Worm (Caenorhabditis elegans) whole organism, L1 larva: Measurements from ENCODE around the gene srt-39.
A peak's percentile ranks its signal among the peaks of the same experiment; 100 is the strongest.

Source experiments
- C04F5.9 ChIP-seq: sonication (generic microtip); optimal IDR thresholded peaks from 2 replicates; lab custom pipeline; 2016; ENCODE audit warnings: missing genetic modification characterization, missing compliant biosample characterization
- C16A3.4 ChIP-seq: fragments of 150-350 bp; optimal IDR thresholded peaks from 2 replicates; lab custom pipeline; 2014; ENCODE audit warnings: missing biosample characterization, missing genetic modification characterization
- Y116A8C.19 ChIP-seq: sonication (generic microtip); optimal IDR thresholded peaks from 2 replicates; lab custom pipeline; 2016; ENCODE audit warnings: missing compliant biosample characterization, missing genetic modification characterization, borderline replicate concordance
- aha-1 ChIP-seq: fragments of 150-350 bp; optimal IDR thresholded peaks from 2 replicates; lab custom pipeline; 2014; ENCODE audit warnings: missing biosample characterization, missing genetic modification characterization
- alr-1 ChIP-seq: fragments of 200-800 bp; sonication (Bioruptor generic); optimal IDR thresholded peaks from 2 replicates; lab custom pipeline; 2018; ENCODE audit warnings: borderline replicate concordance, mild to moderate bottlenecking, missing genetic modification characterization, missing compliant biosample characterization
- aly-2 ChIP-seq: fragments of 150-350 bp; optimal IDR thresholded peaks from 2 replicates; lab custom pipeline; 2014; ENCODE audit warnings: missing biosample characterization, missing genetic modification characterization
- ama-1 ChIP-seq: fragments of 150-350 bp; optimal IDR thresholded peaks from 2 replicates; lab custom pipeline; 2014
- blmp-1 ChIP-seq: fragments of 150-350 bp; optimal IDR thresholded peaks from 2 replicates; lab custom pipeline; 2014; ENCODE audit warnings: missing biosample characterization, missing genetic modification characterization
- ceh-63 ChIP-seq: fragments of 200-800 bp; sonication (Bioruptor generic); optimal IDR thresholded peaks from 2 replicates; lab custom pipeline; 2018; ENCODE audit warnings: mild to moderate bottlenecking, missing genetic modification characterization, missing compliant biosample characterization
- ces-1 ChIP-seq: fragments of 150-350 bp; optimal IDR thresholded peaks from 2 replicates; lab custom pipeline; 2014; ENCODE audit warnings: missing biosample characterization, missing genetic modification reagents, missing genetic modification characterization
- dpl-1 ChIP-seq, 3 experiments: fragments of 150-350 bp in 2 of 3; sonication (generic microtip) in 1 of 3; optimal IDR thresholded peaks; 2 replicates each; lab custom pipeline; 2014 to 2017; ENCODE audit warnings: missing biosample characterization in 3 of 3, missing genetic modification characterization in 3 of 3, missing genetic modification reagents in 3 of 3
- dsc-1 ChIP-seq: sonication (generic microtip); optimal IDR thresholded peaks from 2 replicates; lab custom pipeline; 2016; ENCODE audit warnings: mild to moderate bottlenecking, missing genetic modification characterization, missing compliant biosample characterization
- efl-1 ChIP-seq, 4 experiments: fragments of 150-350 bp; optimal IDR thresholded peaks in 3 of 4; peaks in 1 of 4; 1 replicate in 1 of 4; 2 replicates in 3 of 4; lab custom pipeline; 2014; ENCODE audit warnings: missing biosample characterization in 2 of 4, missing genetic modification characterization in 2 of 4, missing genetic modification reagents in 2 of 4
- efl-3 ChIP-seq: fragments of 200-800 bp; sonication (Bioruptor generic); optimal IDR thresholded peaks from 2 replicates; lab custom pipeline; 2018; ENCODE audit warnings: mild to moderate bottlenecking, missing genetic modification characterization, missing compliant biosample characterization
- egl-13 ChIP-seq: sonication (generic microtip); optimal IDR thresholded peaks from 2 replicates; lab custom pipeline; 2016; ENCODE audit warnings: missing genotype, missing genetic modification reagents, missing genetic modification characterization, missing compliant biosample characterization
- elt-2 ChIP-seq: sonication (generic microtip); optimal IDR thresholded peaks from 2 replicates; lab custom pipeline; 2016; ENCODE audit warnings: missing genetic modification characterization, mild to moderate bottlenecking, inconsistent platforms, missing compliant biosample characterization, missing genetic modification reagents
- elt-3 ChIP-seq, 6 experiments: fragments of 150-350 bp in 1 of 6; sonication (generic microtip); optimal IDR thresholded peaks; 2 replicates each; lab custom pipeline; 2017 to 2018; ENCODE audit warnings: missing biosample characterization in 6 of 6, missing genetic modification characterization in 6 of 6, inconsistent platforms in 1 of 6
- fkh-4 ChIP-seq: sonication (generic microtip); optimal IDR thresholded peaks from 2 replicates; lab custom pipeline; 2016; ENCODE audit warnings: missing compliant biosample characterization, missing genetic modification characterization, borderline replicate concordance
- hlh-17 ChIP-seq: fragments of 200-800 bp; sonication (Bioruptor generic); optimal IDR thresholded peaks from 2 replicates; lab custom pipeline; 2018; ENCODE audit warnings: missing genetic modification characterization, mild to moderate bottlenecking, missing compliant biosample characterization, moderate library complexity, borderline replicate concordance
- hlh-4 ChIP-seq: sonication (generic microtip); optimal IDR thresholded peaks from 2 replicates; lab custom pipeline; 2016; ENCODE audit warnings: mild to moderate bottlenecking, missing genetic modification characterization, missing compliant biosample characterization
- hpl-2 ChIP-seq: fragments of 150-350 bp; optimal IDR thresholded peaks from 2 replicates; lab custom pipeline; 2014; ENCODE audit warnings: missing biosample characterization, missing genetic modification reagents, missing genetic modification characterization
- irx-1 ChIP-seq: sonication (generic microtip); optimal IDR thresholded peaks from 2 replicates; lab custom pipeline; 2016; ENCODE audit warnings: missing genetic modification characterization, missing compliant biosample characterization
- isw-1 ChIP-seq: fragments of 200-800 bp; sonication (Bioruptor generic); IDR thresholded peaks from 2 replicates; pipeline ENCODE4 v1.3.6; 2022; ENCODE audit warnings: missing genetic modification characterization, missing compliant biosample characterization
- jun-1 ChIP-seq: fragments of 150-350 bp; optimal IDR thresholded peaks from 2 replicates; lab custom pipeline; 2014; ENCODE audit warnings: missing biosample characterization, missing genetic modification reagents, missing genetic modification characterization
- lin-14 ChIP-seq: fragments of 200-800 bp; sonication (Bioruptor generic); optimal IDR thresholded peaks from 2 replicates; lab custom pipeline; 2018; ENCODE audit warnings: mild to moderate bottlenecking, missing genetic modification characterization, moderate library complexity, missing compliant biosample characterization
- lin-35 ChIP-seq, 2 experiments: fragments of 150-350 bp; optimal IDR thresholded peaks; 2 replicates each; lab custom pipeline; 2014; ENCODE audit warnings: missing biosample characterization in 2 of 2, missing genetic modification characterization in 2 of 2, missing genetic modification reagents in 2 of 2
- lsy-2 ChIP-seq, 2 experiments: fragments of 150-350 bp; optimal IDR thresholded peaks; 2 replicates each; lab custom pipeline; 2014; ENCODE audit warnings: missing biosample characterization in 2 of 2, missing genetic modification characterization in 2 of 2
- mdl-1 ChIP-seq, 2 experiments: fragments of 150-350 bp; optimal IDR thresholded peaks; 2 replicates each; lab custom pipeline; 2014 to 2017; ENCODE audit warnings: missing biosample characterization in 2 of 2, missing genetic modification characterization in 2 of 2, inconsistent platforms in 1 of 2
- mep-1 ChIP-seq: fragments of 150-350 bp; optimal IDR thresholded peaks from 2 replicates; lab custom pipeline; 2014; ENCODE audit warnings: missing biosample characterization, missing genetic modification characterization
- nhr-11 ChIP-seq: fragments of 150-350 bp; optimal IDR thresholded peaks from 2 replicates; lab custom pipeline; 2014; ENCODE audit warnings: missing biosample characterization, missing genetic modification characterization
- nhr-20 ChIP-seq: sonication (generic microtip); optimal IDR thresholded peaks from 2 replicates; lab custom pipeline; 2016; ENCODE audit warnings: mild to moderate bottlenecking, missing genetic modification characterization, missing compliant biosample characterization
- nhr-237 ChIP-seq: fragments of 150-350 bp; optimal IDR thresholded peaks from 2 replicates; lab custom pipeline; 2014; ENCODE audit warnings: missing biosample characterization, missing genetic modification characterization
- nhr-28 ChIP-seq: fragments of 150-350 bp; optimal IDR thresholded peaks from 2 replicates; lab custom pipeline; 2014; ENCODE audit warnings: missing biosample characterization, missing genetic modification characterization
- nhr-47 ChIP-seq: sonication (generic microtip); optimal IDR thresholded peaks from 2 replicates; lab custom pipeline; 2016; ENCODE audit warnings: mild to moderate bottlenecking, missing genetic modification characterization, moderate library complexity, missing compliant biosample characterization
- nhr-71 ChIP-seq: sonication (generic microtip); optimal IDR thresholded peaks from 2 replicates; lab custom pipeline; 2016; ENCODE audit warnings: mild to moderate bottlenecking, missing genetic modification characterization, moderate library complexity, missing compliant biosample characterization
- nhr-84 ChIP-seq: sonication (generic microtip); optimal IDR thresholded peaks from 2 replicates; lab custom pipeline; 2017; ENCODE audit warnings: missing biosample characterization, missing genetic modification characterization
- nhr-90 ChIP-seq: sonication (generic microtip); optimal IDR thresholded peaks from 2 replicates; lab custom pipeline; 2016; ENCODE audit warnings: mild to moderate bottlenecking, missing genetic modification characterization, missing compliant biosample characterization; ENCODE audit not compliant: poor library complexity
- pag-3 ChIP-seq: sonication (generic microtip); optimal IDR thresholded peaks from 2 replicates; lab custom pipeline; 2017; ENCODE audit warnings: missing genetic modification characterization, mild to moderate bottlenecking, missing compliant biosample characterization, antibody characterized with exemption, borderline replicate concordance; ENCODE audit not compliant: insufficient read depth
- pax-3 ChIP-seq: fragments of 200-800 bp; sonication (Bioruptor generic); optimal IDR thresholded peaks from 2 replicates; lab custom pipeline; 2018; ENCODE audit warnings: mild to moderate bottlenecking, missing genetic modification characterization, moderate library complexity, missing compliant biosample characterization
- rnt-1 ChIP-seq: sonication (generic microtip); optimal IDR thresholded peaks from 2 replicates; lab custom pipeline; 2016; ENCODE audit warnings: mild to moderate bottlenecking, missing genetic modification characterization, moderate library complexity, missing compliant biosample characterization
- sptf-1 ChIP-seq: fragments of 150-350 bp; optimal IDR thresholded peaks from 2 replicates; lab custom pipeline; 2014; ENCODE audit warnings: missing biosample characterization, missing genetic modification characterization
- sup-37 ChIP-seq: fragments of 200-800 bp; sonication (Bioruptor generic); optimal IDR thresholded peaks from 2 replicates; lab custom pipeline; 2018; ENCODE audit warnings: mild to moderate bottlenecking, missing genetic modification characterization, missing compliant biosample characterization
- tbx-2 ChIP-seq: sonication (generic microtip); optimal IDR thresholded peaks from 2 replicates; lab custom pipeline; 2016; ENCODE audit warnings: missing genetic modification characterization, missing compliant biosample characterization
- tlp-1 ChIP-seq: fragments of 150-350 bp; optimal IDR thresholded peaks from 2 replicates; lab custom pipeline; 2014; ENCODE audit warnings: missing biosample characterization, missing genetic modification characterization
- unc-62 ChIP-seq: fragments of 150-350 bp; optimal IDR thresholded peaks from 2 replicates; lab custom pipeline; 2014; ENCODE audit warnings: missing biosample characterization, missing genetic modification reagents, missing genetic modification characterization
- unc-98 ChIP-seq: fragments of 200-800 bp; sonication (Bioruptor generic); IDR thresholded peaks from 2 replicates; pipeline ENCODE4 v1.3.6; 2022; ENCODE audit warnings: missing genetic modification characterization, missing compliant biosample characterization
- vab-15 ChIP-seq: sonication (generic microtip); optimal IDR thresholded peaks from 2 replicates; lab custom pipeline; 2017; ENCODE audit warnings: missing genotype, mild to moderate bottlenecking, missing genetic modification characterization, missing compliant biosample characterization
- zag-1 ChIP-seq: fragments of 150-350 bp; optimal IDR thresholded peaks from 2 replicates; lab custom pipeline; 2014; ENCODE audit warnings: missing biosample characterization, missing genetic modification characterization
- zip-4 ChIP-seq: fragments of 200-800 bp; sonication (Bioruptor generic); optimal IDR thresholded peaks from 2 replicates; lab custom pipeline; 2018; ENCODE audit warnings: mild to moderate bottlenecking, missing genetic modification characterization, moderate library complexity, missing compliant biosample characterization
- ztf-4 ChIP-seq: fragments of 150-350 bp; optimal IDR thresholded peaks from 2 replicates; lab custom pipeline; 2014; ENCODE audit warnings: missing biosample characterization, missing genetic modification characterization

Gene srt-39

ce11 chrV:12511946-12512345 lies 27.3 kb downstream of the srt-39 start (continued):
- TF ChIP-seq alr-1 (tag; lab: Kevin White, UChicago) = no peak

- TF ChIP-seq unc-98 = no peak
- TF ChIP-seq fkh-4 (tag; lab: Kevin White, UChicago) = no peak
- TF ChIP-seq mep-1 (tag; lab: Kevin White, UChicago) = no peak
- TF ChIP-seq elt-3 (tag; optimal IDR thresholded peaks at IDR 0.05; lab: Kevin White, UChicago) = peak in 2 of 6 experiments; percentile 6 to 32
- no peak for TF ChIP-seq unc-62
- TF ChIP-seq hlh-4 = no peak
- TF ChIP-seq elt-2 (tag; lab: Kevin White, UChicago) = peak; percentile 83
- TF ChIP-seq lin-14 = peak; percentile 44
- TF ChIP-seq ces-1 (GFP tag; lab: Kevin White, UChicago) = no peak
- TF ChIP-seq nhr-71 (tag; lab: Kevin White, UChicago) = peak; percentile 44
- no peak for TF ChIP-seq hlh-17 (GFP tag; lab: Kevin White, UChicago)
- TF ChIP-seq zip-4 (GFP tag; lab: Kevin White, UChicago) = no peak
- TF ChIP-seq rnt-1 = no peak
- TF ChIP-seq alr-1 (tag; lab: Kevin White, UChicago) = no peak
- no peak for TF ChIP-seq jun-1
- no peak for TF ChIP-seq sptf-1
- TF ChIP-seq efl-1 (optimal IDR thresholded peaks at IDR 0.05; lab: Kevin White, UChicago) = no peak
- no peak for TF ChIP-seq efl-1 (GFP tag; optimal IDR thresholded peaks at IDR 0.05 in 1 of 2; lab: Kevin White, UChicago)
- TF ChIP-seq pax-3 (tag; lab: Kevin White, UChicago) = no peak
- no peak for TF ChIP-seq Y116A8C.19 (tag; lab: Kevin White, UChicago)
- no peak for TF ChIP-seq sup-37 (GFP tag; lab: Kevin White, UChicago)
- no peak for TF ChIP-seq nhr-237 (tag; lab: Kevin White, UChicago)
- no peak for TF ChIP-seq ama-1 (lab: Kevin White, UChicago)
- no peak for TF ChIP-seq pag-3
- no peak for TF ChIP-seq zag-1 (tag; lab: Kevin White, UChicago)
- TF ChIP-seq mdl-1 (tag; optimal IDR thresholded peaks at IDR 0.05; lab: Kevin White, UChicago) = no peak
- no peak for TF ChIP-seq efl-3 (GFP tag; lab: Kevin White, UChicago)
- peak; percentile 29 for TF ChIP-seq nhr-90
- no peak for TF ChIP-seq nhr-11 (tag; lab: Kevin White, UChicago)
- TF ChIP-seq vab-15 (tag; lab: Kevin White, UChicago) = no peak
- peak; percentile 10 for TF ChIP-seq blmp-1
- TF ChIP-seq lsy-2 (tag; optimal IDR thresholded peaks at IDR 0.05; lab: Kevin White, UChicago) = peak in 1 of 2 experiments; percentile 6
- no peak for TF ChIP-seq tlp-1
- TF ChIP-seq nhr-20 (tag; lab: Kevin White, UChicago) = peak; percentile 34
- TF ChIP-seq nhr-47 (tag; lab: Kevin White, UChicago) = no peak
- no peak for TF ChIP-seq ceh-63
- TF ChIP-seq aha-1 = no peak
- no peak for TF ChIP-seq nhr-84 (tag; lab: Kevin White, UChicago)
- TF ChIP-seq lin-35 (GFP tag; optimal IDR thresholded peaks at IDR 0.05; lab: Kevin White, UChicago) = peak in 1 of 2 experiments; percentile 70
- TF ChIP-seq dpl-1 (GFP tag; optimal IDR thresholded peaks at IDR 0.05; lab: Kevin White, UChicago) = no peak
- no peak for TF ChIP-seq irx-1 (tag; lab: Kevin White, UChicago)
- TF ChIP-seq egl-13 (tag; lab: Kevin White, UChicago) = no peak
- no peak for TF ChIP-seq hpl-2
- no peak for TF ChIP-seq nhr-28
- no peak for TF ChIP-seq ztf-4 (tag; lab: Kevin White, UChicago)
- TF ChIP-seq C16A3.4 (tag; lab: Kevin White, UChicago) = no peak
- no peak for TF ChIP-seq isw-1 (GFP tag; lab: Robert Waterston, UW)
- no peak for TF ChIP-seq aly-2 (tag; lab: Kevin White, UChicago)
- TF ChIP-seq dsc-1 (tag; lab: Kevin White, UChicago) = no peak
- no peak for TF ChIP-seq C04F5.9 (tag; lab: Kevin White, UChicago)
- TF ChIP-seq tbx-2 = no peak
These were observed 28.1 kb downstream of the srt-39 start, which contains the start of the genes T28H10.2 and lgmn-1 for ce11 chrV:12512773-12513172. TSS of gene T28H10.2 (minus strand) at chrV:12512949. TSS of gene lgmn-1 (plus strand) at chrV:12513056.
